Worm (Caenorhabditis elegans) whole organism, dauer: ENCODE results near the gene cct-1.

ENCODE experiments used
- unc-62 ChIP-seq: sonication (generic microtip); optimal IDR thresholded peaks from 2 replicates; lab custom pipeline; 2017; ENCODE audit warnings: missing biosample characterization, missing genetic modification reagents, missing genetic modification characterization

cct-1 gene

ce11 chrII:8185016-8185493, at the start of gene cct-1, which contains the start of gene mig-5:
cct-1 (plus strand) TSS chrII:8185443.
mig-5 (minus strand) TSS chrII:8185023.
- no peak for TF ChIP-seq unc-62 (GFP tag; lab: Kevin White, UChicago)

ce11 chrII:8135953-8136352, 49.3 kb upstream of the cct-1 start:
- TF ChIP-seq unc-62 (GFP tag; lab: Kevin White, UChicago) = no peak

DNA sequence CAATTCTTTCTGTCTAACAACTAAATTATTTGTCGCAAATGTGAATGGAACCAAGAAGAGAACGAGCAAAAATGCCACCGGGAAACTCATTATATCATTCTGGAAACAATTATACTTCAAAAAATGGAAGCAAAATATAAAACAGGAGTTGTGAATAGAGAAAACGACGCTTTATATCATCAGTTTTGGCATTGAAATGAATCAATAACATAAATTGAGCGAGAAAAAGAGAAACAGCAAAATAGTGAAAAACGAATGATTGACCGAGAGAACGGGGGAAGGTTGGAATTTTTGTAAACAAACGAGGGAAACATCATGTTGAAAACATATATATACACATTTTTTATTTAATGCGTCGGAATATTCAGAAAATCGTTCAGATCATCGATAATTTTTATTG, 48.4 kb upstream of the cct-1 start, which contains the start of gene ctns-1:
Gene ctns-1, minus strand, starts transcription at position 101 of the 400 bp plus-strand sequence.
- TF ChIP-seq unc-62 (GFP tag; lab: Kevin White, UChicago) = no peak

- TF ChIP-seq unc-62 (GFP tag; lab: Kevin White, UChicago) = no peak
These were observed 47.9 kb upstream of the cct-1 start for ce11 chrII:8137379-8137778.

- no peak for TF ChIP-seq unc-62 (GFP tag; lab: Kevin White, UChicago)
These were observed 47.2 kb upstream of the cct-1 start, which contains the start of gene cdc-48.2 for ce11 chrII:8138015-8138546. cdc-48.2 (plus strand) TSS chrII:8138496.

DNA sequence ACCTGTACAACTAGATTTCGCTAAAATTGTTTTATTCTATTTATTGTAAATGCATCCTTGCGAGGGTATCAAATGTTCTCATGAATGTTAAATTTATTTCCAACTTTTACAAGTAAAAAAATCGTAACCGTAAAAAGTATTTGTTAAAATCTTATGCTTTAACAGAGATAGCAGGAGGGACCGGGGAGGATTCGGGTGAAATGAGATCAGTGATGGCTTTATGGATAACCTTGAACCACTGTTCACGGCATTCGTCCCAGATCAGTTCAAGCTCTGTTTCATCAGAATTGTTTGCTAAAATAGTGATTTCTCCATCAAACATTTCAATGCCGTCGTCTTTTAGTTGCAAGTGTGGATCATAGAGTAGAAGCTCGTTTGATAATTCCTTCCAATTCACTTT, 44.1 kb upstream of the cct-1 start:
- TF ChIP-seq unc-62 (GFP tag; lab: Kevin White, UChicago) = no peak

ce11 chrII:8143278-8143931, 41.8 kb upstream of the cct-1 start, which contains the start of the genes ints-11 and rpl-10:
ints-11 (minus strand) TSS chrII:8143478.
rpl-10 (plus strand) TSS chrII:8143881.
- TF ChIP-seq unc-62 (GFP tag; lab: Kevin White, UChicago) = no peak

DNA sequence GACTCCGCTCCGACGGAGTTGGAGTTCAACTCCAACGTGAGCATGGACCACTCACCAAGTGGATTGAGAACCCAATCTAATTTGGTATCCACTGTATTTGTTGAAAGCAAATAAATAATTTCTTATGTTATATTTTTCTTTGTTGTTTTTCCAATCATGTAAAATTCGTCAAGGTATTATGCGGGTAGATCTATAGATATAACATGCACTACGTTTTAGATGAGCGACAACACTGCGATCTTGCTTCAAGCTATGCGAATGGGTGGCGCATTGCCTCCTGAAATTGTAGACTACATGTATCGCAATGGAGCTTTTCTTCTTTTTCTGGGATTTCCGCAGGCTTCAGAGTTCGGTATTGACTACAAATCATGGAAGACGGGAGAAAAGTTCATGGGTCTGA, 40.7 kb upstream of the cct-1 start, which contains the start of gene F10B5.2:
Gene F10B5.2, plus strand, starts transcription at position 220 of the 400 bp plus-strand sequence.
- no peak for TF ChIP-seq unc-62 (GFP tag; lab: Kevin White, UChicago)

ce11 chrII:8149930-8150329, 35.3 kb upstream of the cct-1 start, which contains the start of gene F10B5.3:
F10B5.3 (minus strand) TSS chrII:8150030.
- TF ChIP-seq unc-62 (GFP tag; lab: Kevin White, UChicago) = no peak

DNA sequence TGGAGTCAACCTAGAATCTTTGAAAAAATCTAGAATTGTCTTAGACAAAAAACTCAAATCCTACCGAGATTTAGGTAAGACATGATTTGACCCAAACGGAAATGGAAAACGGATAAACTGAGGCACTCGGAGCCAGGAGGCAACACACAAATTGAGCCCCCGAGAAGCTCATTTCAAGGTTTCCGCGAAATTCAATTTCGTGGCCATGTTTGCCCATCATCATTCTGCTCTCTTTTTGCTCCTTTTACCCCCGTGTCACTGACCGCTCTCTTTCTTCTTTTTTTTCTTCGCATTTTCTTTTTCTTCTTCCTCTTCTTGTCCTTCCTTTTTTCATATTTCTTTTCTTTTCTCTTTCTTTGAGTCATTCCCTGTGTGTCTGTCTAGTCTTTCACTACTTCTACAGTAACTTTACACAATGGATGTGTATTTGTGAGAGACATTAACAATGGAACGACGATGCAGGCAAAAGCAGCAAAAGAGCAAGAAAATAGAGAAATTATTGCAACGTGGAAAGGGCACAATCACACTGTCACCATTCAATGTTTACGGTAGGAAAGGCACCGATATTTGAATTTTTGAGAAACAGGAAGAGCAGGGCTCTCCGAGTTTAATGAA, 32.4 kb upstream of the cct-1 start:
- no peak for TF ChIP-seq unc-62 (GFP tag; lab: Kevin White, UChicago)

DNA sequence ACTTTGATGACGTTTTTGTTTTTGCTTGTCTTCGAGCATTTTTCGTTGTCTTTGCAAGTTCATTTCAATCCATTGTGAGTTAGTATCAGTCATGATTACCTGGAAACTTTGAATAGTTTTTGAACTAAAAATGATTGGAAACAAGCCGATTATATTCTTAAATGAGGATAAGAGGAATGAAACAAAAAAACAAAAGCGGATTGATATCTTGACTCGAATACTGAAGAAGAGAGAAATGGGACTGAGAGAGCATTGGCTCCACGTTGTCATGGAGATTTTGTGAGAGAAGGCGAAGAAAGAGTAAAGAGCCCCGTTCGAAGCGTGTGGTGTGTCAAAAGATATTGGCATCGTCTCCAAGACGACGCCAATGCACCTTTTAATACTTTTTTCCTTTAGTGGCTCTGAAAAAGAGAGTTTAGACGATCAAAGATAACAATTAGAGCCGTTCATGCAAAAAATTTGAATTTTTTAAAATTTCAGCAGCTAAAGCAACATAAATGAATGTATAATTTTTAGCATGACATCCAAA, 28.3 kb upstream of the cct-1 start, which contains the start of the genes tub-1 and tmem-138:
Gene tub-1, minus strand, starts transcription at position 101 of the 529 bp plus-strand sequence.
Gene tmem-138, plus strand, starts transcription at position 479 of the 529 bp plus-strand sequence.
- no peak for TF ChIP-seq unc-62 (GFP tag; lab: Kevin White, UChicago)

DNA sequence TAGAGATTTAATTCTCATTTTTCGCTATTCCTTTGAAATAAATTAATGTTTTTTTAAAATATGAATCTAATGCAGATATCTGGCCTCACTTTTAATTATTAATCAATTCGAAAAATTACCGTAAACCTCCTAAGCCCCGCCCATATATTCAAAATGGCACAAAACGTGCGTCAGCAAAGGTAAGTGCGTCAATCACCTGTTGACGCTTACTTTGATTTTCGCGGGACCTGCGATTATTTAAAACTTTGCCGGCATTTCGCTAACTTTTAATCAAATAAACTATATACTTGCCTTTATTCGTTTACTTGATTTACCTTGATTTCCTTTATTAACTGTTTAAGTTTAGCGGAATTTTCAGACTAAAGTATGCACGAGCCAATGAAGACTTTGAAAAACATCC, 27.3 kb upstream of the cct-1 start, which contains the start of gene pch-2:
Gene pch-2, plus strand, starts transcription at position 359 of the 400 bp plus-strand sequence.
- no peak for TF ChIP-seq unc-62 (GFP tag; lab: Kevin White, UChicago)

DNA sequence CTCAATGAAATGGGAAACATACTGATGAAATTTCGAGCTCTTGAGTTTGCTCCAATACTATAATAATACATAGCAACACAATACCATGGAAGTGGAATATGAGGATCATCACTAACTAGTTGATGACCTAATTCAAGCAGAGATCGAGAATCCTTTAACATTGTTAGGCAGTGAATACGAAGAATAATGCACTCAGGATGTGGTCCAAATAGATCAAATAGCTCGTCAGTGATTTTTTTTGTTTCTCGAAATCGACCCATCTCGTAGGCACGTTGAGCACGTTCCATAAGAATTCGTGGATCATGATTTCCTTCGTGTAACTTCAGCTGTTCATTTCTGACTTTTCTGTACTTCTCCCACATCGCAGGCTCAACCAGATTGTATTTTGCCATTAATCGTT, 24.3 kb upstream of the cct-1 start:
- no peak for TF ChIP-seq unc-62 (GFP tag; lab: Kevin White, UChicago)

- no peak for TF ChIP-seq unc-62 (GFP tag; lab: Kevin White, UChicago)
These were observed 23.1 kb upstream of the cct-1 start, which contains the start of the genes emb-27 and rrf-3 for ce11 chrII:8162120-8162648. emb-27 (minus strand) TSS chrII:8162170. rrf-3 (plus strand) TSS chrII:8162465.

ce11 chrII:8169283-8169682, 16.0 kb upstream of the cct-1 start, which contains the start of gene T05C12.15:
T05C12.15 (plus strand) TSS chrII:8169583.
- TF ChIP-seq unc-62 (GFP tag; lab: Kevin White, UChicago) = no peak
